Worm (Caenorhabditis elegans): Measurements from ENCODE around the gene Y54G2A.28.

DNA sequence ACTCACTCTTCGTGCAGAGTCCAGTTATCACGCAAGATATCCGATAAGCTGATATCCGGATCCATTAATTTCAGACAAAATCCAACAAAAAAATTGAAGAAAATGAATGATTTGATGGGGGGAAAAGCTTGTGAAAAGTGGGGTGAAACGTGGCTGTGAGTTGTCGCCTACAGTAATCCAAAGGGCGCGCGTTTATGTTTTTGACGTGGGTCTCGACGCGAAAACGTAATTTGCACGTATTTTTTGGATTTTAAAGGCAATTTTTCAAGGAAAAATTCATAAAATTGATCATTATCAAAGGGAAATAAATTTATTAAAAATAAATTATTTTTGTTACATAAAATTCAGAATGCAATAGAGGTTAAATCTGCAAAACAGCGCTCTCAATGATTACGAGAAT is 3.4 kb downstream of the Y54G2A.28 start, which contains the start of gene Y54G2A.73:
- no peak for TF ChIP-seq blmp-1 (tag; optimal IDR thresholded peaks at IDR 0.05)
- no peak for TF ChIP-seq lsy-2 (tag; optimal IDR thresholded peaks at IDR 0.05)
- no peak for TF ChIP-seq nhr-28 (tag; optimal IDR thresholded peaks at IDR 0.05)
- TF ChIP-seq mep-1 (tag; optimal IDR thresholded peaks at IDR 0.05), result no peak
- no peak for TF ChIP-seq snpc-4 (tag; optimal IDR thresholded peaks at IDR 0.05)
- no peak for TF ChIP-seq M03D4.4 (tag; optimal IDR thresholded peaks at IDR 0.05)
- no peak for TF ChIP-seq elt-3 (tag; optimal IDR thresholded peaks at IDR 0.05)
- no peak for TF ChIP-seq lin-13 (tag; optimal IDR thresholded peaks at IDR 0.05)
- TF ChIP-seq tbx-8 (GFP tag; optimal IDR thresholded peaks at IDR 0.05), result no peak
